Worm (Caenorhabditis elegans) whole organism, young adult: ENCODE results near the gene F57C2.4.

ENCODE experiments used
- F33H1.4 ChIP-seq: fragments of 200-800 bp; sonication (Bioruptor generic); IDR thresholded peaks from 2 replicates; pipeline ENCODE4 v1.3.6; 2022; ENCODE audit warnings: missing genetic modification reagents, missing genetic modification characterization, missing compliant biosample characterization
- F49E8.2 ChIP-seq: sonication (generic microtip); optimal IDR thresholded peaks from 3 replicates; lab custom pipeline; 2017; ENCODE audit warnings: missing genetic modification characterization, mild to moderate bottlenecking, missing compliant biosample characterization, antibody characterized with exemption, moderate library complexity; ENCODE audit not compliant: insufficient read depth
- F57A8.1 ChIP-seq: fragments of 200-800 bp; sonication (Bioruptor generic); optimal IDR thresholded peaks from 2 replicates; lab custom pipeline; 2018; ENCODE audit warnings: mild to moderate bottlenecking, missing genetic modification characterization, moderate library complexity, missing compliant biosample characterization
- F57C9.4 ChIP-seq: sonication (generic microtip); optimal IDR thresholded peaks from 2 replicates; lab custom pipeline; 2017; ENCODE audit warnings: mild to moderate bottlenecking, missing genetic modification characterization, missing compliant biosample characterization
- K12H6.12 ChIP-seq: fragments of 200-800 bp; sonication (Bioruptor generic); optimal IDR thresholded peaks from 2 replicates; lab custom pipeline; 2018; ENCODE audit warnings: mild to moderate bottlenecking, missing genetic modification characterization, missing compliant biosample characterization
- Y53F4B.3 ChIP-seq: fragments of 200-800 bp; sonication (Bioruptor generic); IDR thresholded peaks from 2 replicates; pipeline ENCODE4 v1.3.6; 2022; ENCODE audit warnings: missing genetic modification reagents, missing genetic modification characterization, missing compliant biosample characterization
- Y95B8A.8 ChIP-seq: fragments of 200-800 bp; sonication (Bioruptor generic); IDR thresholded peaks from 2 replicates; pipeline ENCODE4 v1.3.6; 2022; ENCODE audit warnings: missing genetic modification reagents, missing genetic modification characterization, missing compliant biosample characterization
- attf-5 ChIP-seq: fragments of 200-800 bp; sonication (Bioruptor generic); optimal IDR thresholded peaks from 2 replicates; lab custom pipeline; 2018; ENCODE audit warnings: mild to moderate bottlenecking, missing genetic modification characterization, missing compliant biosample characterization
- bed-1 ChIP-seq: fragments of 200-800 bp; sonication (Bioruptor generic); IDR thresholded peaks from 2 replicates; pipeline ENCODE4 v1.3.6; 2022; ENCODE audit warnings: missing genetic modification reagents, missing genetic modification characterization, missing compliant biosample characterization
- ccch-3 ChIP-seq: fragments of 200-800 bp; sonication (Bioruptor generic); optimal IDR thresholded peaks from 2 replicates; lab custom pipeline; 2018; ENCODE audit warnings: mild to moderate bottlenecking, missing genetic modification characterization, missing compliant biosample characterization
- cebp-2 ChIP-seq: fragments of 200-800 bp; sonication (Bioruptor generic); IDR thresholded peaks from 2 replicates; pipeline ENCODE4 v1.3.6; 2022; ENCODE audit warnings: missing genetic modification characterization, missing compliant biosample characterization
- egl-18 ChIP-seq: fragments of 200-800 bp; sonication (Bioruptor generic); IDR thresholded peaks from 2 replicates; pipeline ENCODE4 v1.3.6; 2022; ENCODE audit warnings: missing genetic modification reagents, missing genetic modification characterization, missing compliant biosample characterization
- hlh-26 ChIP-seq: fragments of 200-800 bp; sonication (Bioruptor generic); conservative IDR thresholded peaks from 2 replicates; pipeline ENCODE4 v1.3.6; 2022; ENCODE audit warnings: missing genetic modification reagents, missing genetic modification characterization, missing compliant biosample characterization
- hsf-1 ChIP-seq: fragments of 200-800 bp; sonication (Bioruptor generic); IDR thresholded peaks from 2 replicates; pipeline ENCODE4 v1.3.6; 2022; ENCODE audit warnings: missing genetic modification reagents, missing genetic modification characterization, missing compliant biosample characterization
- let-607 ChIP-seq, 2 experiments: fragments of 200-800 bp in 1 of 2; sonication (Bioruptor generic) in 1 of 2; sonication (generic microtip) in 1 of 2; optimal IDR thresholded peaks; 2 replicates each; lab custom pipeline; 2016 to 2018; ENCODE audit warnings: mild to moderate bottlenecking in 2 of 2, missing compliant biosample characterization in 2 of 2, missing genetic modification characterization in 2 of 2, moderate library complexity in 2 of 2, missing genotype in 1 of 2
- lin-54 ChIP-seq: fragments of 200-800 bp; sonication (Bioruptor generic); optimal IDR thresholded peaks from 2 replicates; lab custom pipeline; 2018; ENCODE audit warnings: mild to moderate bottlenecking, missing genetic modification characterization, missing compliant biosample characterization
- mcd-1 ChIP-seq: fragments of 200-800 bp; sonication (Bioruptor generic); IDR thresholded peaks from 2 replicates; pipeline ENCODE4 v1.3.6; 2022; ENCODE audit warnings: missing genetic modification reagents, missing genetic modification characterization, missing compliant biosample characterization
- nfya-1 ChIP-seq: sonication (generic microtip); optimal IDR thresholded peaks from 2 replicates; lab custom pipeline; 2017; ENCODE audit warnings: antibody characterized with exemption, missing compliant biosample characterization, missing genetic modification characterization, borderline replicate concordance; ENCODE audit not compliant: insufficient read depth
- nfyb-1 ChIP-seq: fragments of 200-800 bp; sonication (Bioruptor generic); IDR thresholded peaks from 2 replicates; pipeline ENCODE4 v1.3.6; 2022; ENCODE audit warnings: missing genetic modification reagents, missing genetic modification characterization, missing compliant biosample characterization
- nhr-90 ChIP-seq: sonication (generic microtip); optimal IDR thresholded peaks from 2 replicates; lab custom pipeline; 2016; ENCODE audit warnings: missing genotype, mild to moderate bottlenecking, missing genetic modification characterization, missing compliant biosample characterization
- sdz-38 ChIP-seq: sonication (generic microtip); optimal IDR thresholded peaks from 2 replicates; lab custom pipeline; 2016; ENCODE audit warnings: missing genotype, missing genetic modification characterization, missing compliant biosample characterization
- sptf-2 ChIP-seq: fragments of 200-800 bp; sonication (Bioruptor generic); optimal IDR thresholded peaks from 2 replicates; lab custom pipeline; 2018; ENCODE audit warnings: mild to moderate bottlenecking, missing genetic modification characterization, missing compliant biosample characterization
- tbx-9 ChIP-seq: sonication (generic microtip); optimal IDR thresholded peaks from 2 replicates; lab custom pipeline; 2016; ENCODE audit warnings: borderline replicate concordance, missing genetic modification characterization, inconsistent platforms, missing compliant biosample characterization
- unc-62 ChIP-seq: fragments of 150-350 bp; optimal IDR thresholded peaks from 2 replicates; lab custom pipeline; 2014; ENCODE audit warnings: missing biosample characterization, missing genetic modification reagents, missing genetic modification characterization
- zfh-2 ChIP-seq: fragments of 200-800 bp; sonication (Bioruptor generic); conservative IDR thresholded peaks from 2 replicates; pipeline ENCODE4 v1.3.6; 2022; ENCODE audit warnings: missing genetic modification reagents, missing genetic modification characterization, missing compliant biosample characterization
- ztf-18 ChIP-seq: sonication (generic microtip); optimal IDR thresholded peaks from 2 replicates; lab custom pipeline; 2016; ENCODE audit warnings: missing genotype, mild to moderate bottlenecking, missing genetic modification characterization, missing compliant biosample characterization

F57C2.4 gene

DNA sequence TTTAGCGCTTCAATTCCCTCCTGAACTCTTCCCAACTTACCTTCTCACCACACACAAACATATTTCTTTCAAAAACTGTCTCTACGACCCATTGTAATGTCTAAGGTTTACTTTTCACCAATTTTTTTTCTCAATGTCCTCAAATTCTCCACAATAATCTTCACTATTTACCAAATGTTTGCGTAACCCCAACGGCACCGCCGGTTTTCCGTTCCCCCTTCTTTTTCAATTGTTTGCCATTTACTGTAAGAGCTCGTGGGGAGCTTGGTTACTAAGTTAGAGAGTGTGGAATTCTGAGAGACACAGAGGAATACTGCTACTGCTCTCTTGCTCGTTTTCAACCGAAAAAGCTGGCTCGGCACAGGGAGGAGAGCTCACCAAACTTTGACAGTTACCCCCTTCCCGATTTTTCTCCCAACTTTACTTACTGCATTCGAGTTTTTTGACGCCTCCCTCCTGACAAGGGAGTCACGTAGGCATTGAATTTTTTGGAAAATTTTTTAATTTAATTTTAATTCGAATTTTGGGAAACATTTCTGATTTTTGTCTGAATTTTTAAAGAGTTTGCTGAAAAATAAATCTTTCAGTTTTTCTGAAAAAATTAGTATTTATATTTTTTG lies 45.5 kb downstream of the F57C2.4 start:
- TF ChIP-seq cebp-2 (GFP tag; lab: Robert Waterston, UW): no peak
- no peak for TF ChIP-seq attf-5 (GFP tag; lab: Kevin White, UChicago)
- no peak for TF ChIP-seq tbx-9 (tag; lab: Kevin White, UChicago)
- no peak for TF ChIP-seq Y95B8A.8 (GFP tag; lab: Robert Waterston, UW)
- TF ChIP-seq K12H6.12: no peak
- no peak for TF ChIP-seq sdz-38
- TF ChIP-seq lin-54 (GFP tag; lab: Kevin White, UChicago): no peak
- no peak for TF ChIP-seq hlh-26 (GFP tag; lab: Robert Waterston, UW)
- no peak for TF ChIP-seq let-607 (tag; optimal IDR thresholded peaks at IDR 0.05; lab: Kevin White, UChicago)
- no peak for TF ChIP-seq F33H1.4 (GFP tag; lab: Robert Waterston, UW)
- no peak for TF ChIP-seq egl-18 (GFP tag; lab: Robert Waterston, UW)
- no peak for TF ChIP-seq F49E8.2 (tag; lab: Kevin White, UChicago)
- TF ChIP-seq ztf-18: no peak
- no peak for TF ChIP-seq unc-62
- no peak for TF ChIP-seq nhr-90 (tag; lab: Kevin White, UChicago)
- no peak for TF ChIP-seq F57C9.4 (tag; lab: Kevin White, UChicago)

DNA sequence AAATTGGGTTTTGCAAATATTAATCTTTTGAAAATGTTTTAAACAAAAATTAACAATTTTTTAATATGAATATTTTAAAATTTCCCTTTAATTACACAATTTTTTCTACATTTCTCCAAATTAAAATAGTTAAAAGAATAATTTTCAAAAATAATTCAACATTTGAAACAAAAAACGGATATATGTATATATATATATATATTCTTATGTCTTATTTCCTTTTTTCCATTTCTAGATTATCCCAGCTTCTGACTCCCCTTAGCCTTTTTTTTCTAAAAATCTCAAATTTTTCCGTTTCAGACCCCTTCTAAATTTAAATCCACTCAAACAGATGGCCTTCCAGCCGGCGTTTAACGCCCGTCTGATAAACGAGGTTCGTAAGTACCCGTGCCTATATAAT lies 48.2 kb downstream of the F57C2.4 start, which contains the start of gene madf-5:
Gene madf-5, plus strand, starts transcription at position 301 of the 400 bp plus-strand sequence.
- TF ChIP-seq hsf-1 (GFP tag; lab: Robert Waterston, UW): no peak
- no peak for TF ChIP-seq ccch-3 (GFP tag; lab: Kevin White, UChicago)
- no peak for TF ChIP-seq Y53F4B.3
- no peak for TF ChIP-seq F57A8.1 (GFP tag; lab: Kevin White, UChicago)
- no peak for TF ChIP-seq sptf-2
- no peak for TF ChIP-seq mcd-1 (GFP tag; lab: Robert Waterston, UW)
- TF ChIP-seq nfya-1 (tag; lab: Kevin White, UChicago): no peak

DNA sequence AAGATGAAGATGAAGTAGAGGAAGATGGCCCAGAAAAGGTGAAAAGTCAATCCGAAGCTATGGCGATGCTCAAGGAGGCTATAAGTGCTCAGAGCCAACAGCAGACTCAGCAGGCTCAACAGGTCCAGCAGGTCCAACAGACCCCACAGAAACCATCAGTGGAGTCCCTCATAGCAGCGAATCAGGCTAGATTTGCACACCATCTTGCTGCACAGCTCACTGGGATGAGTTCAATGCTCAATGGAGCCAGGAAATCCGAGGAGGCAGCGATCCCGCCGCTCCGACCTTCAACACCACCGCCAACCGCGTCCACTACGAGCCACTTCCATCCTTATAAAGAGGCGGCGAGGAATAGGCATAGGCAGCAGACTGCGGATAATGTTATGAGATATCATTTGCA lies 49.7 kb downstream of the F57C2.4 start:
- TF ChIP-seq nfyb-1 (GFP tag; lab: Robert Waterston, UW) (0 out of 2 replicates have a peak, but pooled peaks have one; percentile 14), bed-1 (no peak), zfh-2 (GFP tag; lab: Robert Waterston, UW) (peak; percentile 79)
